Worm (Caenorhabditis elegans) whole organism, young adult: ENCODE data around the gene gst-24.

Experiments used
- D2030.7 ChIP-seq: fragments of 200-800 bp; sonication (Bioruptor generic); IDR thresholded peaks from 2 replicates; pipeline ENCODE4 v1.3.6; 2022; ENCODE audit warnings: missing genetic modification reagents, missing genetic modification characterization, missing compliant biosample characterization
- F10E7.11 ChIP-seq: sonication (generic microtip); optimal IDR thresholded peaks from 2 replicates; lab custom pipeline; 2017; ENCODE audit warnings: mild to moderate bottlenecking, missing genetic modification characterization, moderate library complexity, missing compliant biosample characterization
- F37B4.10 ChIP-seq: fragments of 200-800 bp; sonication (Bioruptor generic); IDR thresholded peaks from 2 replicates; pipeline ENCODE4 v1.3.6; 2022; ENCODE audit warnings: missing genetic modification characterization, missing compliant biosample characterization
- F39B2.1 ChIP-seq: fragments of 200-800 bp; sonication (Bioruptor generic); IDR thresholded peaks from 2 replicates; pipeline ENCODE4 v1.3.6; 2022; ENCODE audit warnings: missing genetic modification reagents, missing genetic modification characterization, missing compliant biosample characterization
- F57A8.1 ChIP-seq: fragments of 200-800 bp; sonication (Bioruptor generic); optimal IDR thresholded peaks from 2 replicates; lab custom pipeline; 2018; ENCODE audit warnings: mild to moderate bottlenecking, missing genetic modification characterization, moderate library complexity, missing compliant biosample characterization
- Y53F4B.3 ChIP-seq: fragments of 200-800 bp; sonication (Bioruptor generic); IDR thresholded peaks from 2 replicates; pipeline ENCODE4 v1.3.6; 2022; ENCODE audit warnings: missing genetic modification reagents, missing genetic modification characterization, missing compliant biosample characterization
- Y67H2A.10 ChIP-seq: fragments of 200-800 bp; sonication (Bioruptor generic); conservative IDR thresholded peaks from 2 replicates; pipeline ENCODE4 v1.3.6; 2022; ENCODE audit warnings: missing genetic modification reagents, missing genetic modification characterization, missing compliant biosample characterization
- Y95B8A.8 ChIP-seq: fragments of 200-800 bp; sonication (Bioruptor generic); IDR thresholded peaks from 2 replicates; pipeline ENCODE4 v1.3.6; 2022; ENCODE audit warnings: missing genetic modification reagents, missing genetic modification characterization, missing compliant biosample characterization
- atf-7 ChIP-seq: sonication (generic microtip); optimal IDR thresholded peaks from 2 replicates; lab custom pipeline; 2017; ENCODE audit warnings: mild to moderate bottlenecking, missing genetic modification characterization, missing compliant biosample characterization
- bed-1 ChIP-seq: fragments of 200-800 bp; sonication (Bioruptor generic); IDR thresholded peaks from 2 replicates; pipeline ENCODE4 v1.3.6; 2022; ENCODE audit warnings: missing genetic modification reagents, missing genetic modification characterization, missing compliant biosample characterization
- ccch-3 ChIP-seq: fragments of 200-800 bp; sonication (Bioruptor generic); optimal IDR thresholded peaks from 2 replicates; lab custom pipeline; 2018; ENCODE audit warnings: mild to moderate bottlenecking, missing genetic modification characterization, missing compliant biosample characterization
- cebp-1 ChIP-seq, 2 experiments: fragments of 200-800 bp in 1 of 2; sonication (Bioruptor generic) in 1 of 2; sonication (generic microtip) in 1 of 2; IDR thresholded peaks in 1 of 2; optimal IDR thresholded peaks in 1 of 2; 2 replicates each; pipeline versions ENCODE4 v1.3.6 to Lab custom; 2017 to 2022; ENCODE audit warnings: missing compliant biosample characterization in 2 of 2, missing genetic modification characterization in 2 of 2, mild to moderate bottlenecking in 1 of 2, missing genetic modification reagents in 1 of 2, moderate library complexity in 1 of 2
- ceh-100 ChIP-seq: fragments of 200-800 bp; sonication (Bioruptor generic); IDR thresholded peaks from 2 replicates; pipeline ENCODE4 v1.3.6; 2022; ENCODE audit warnings: missing genetic modification reagents, missing genetic modification characterization, missing compliant biosample characterization
- ceh-79 ChIP-seq: sonication (generic microtip); optimal IDR thresholded peaks from 2 replicates; lab custom pipeline; 2017; ENCODE audit warnings: mild to moderate bottlenecking, missing genetic modification characterization, missing compliant biosample characterization
- ceh-91 ChIP-seq: fragments of 200-800 bp; sonication (Bioruptor generic); IDR thresholded peaks from 2 replicates; pipeline ENCODE4 v1.3.6; 2022; ENCODE audit warnings: missing genetic modification reagents, missing genetic modification characterization, missing compliant biosample characterization
- die-1 ChIP-seq: sonication (generic microtip); optimal IDR thresholded peaks from 2 replicates; lab custom pipeline; 2016; ENCODE audit warnings: missing genotype, mild to moderate bottlenecking, missing genetic modification characterization, missing compliant biosample characterization
- dox-1 ChIP-seq: fragments of 200-800 bp; sonication (Bioruptor generic); IDR thresholded peaks from 2 replicates; pipeline ENCODE4 v1.3.6; 2022; ENCODE audit warnings: missing genetic modification reagents, missing genetic modification characterization, missing compliant biosample characterization
- efl-1 ChIP-seq: fragments of 150-350 bp; optimal IDR thresholded peaks from 2 replicates; lab custom pipeline; 2014; ENCODE audit warnings: missing biosample characterization, missing genetic modification reagents, missing genetic modification characterization
- fkh-3 ChIP-seq: sonication (generic microtip); optimal IDR thresholded peaks from 2 replicates; lab custom pipeline; 2016; ENCODE audit warnings: mild to moderate bottlenecking, missing genetic modification characterization, missing compliant biosample characterization
- hmg-1.2 ChIP-seq: fragments of 200-800 bp; sonication (Bioruptor generic); IDR thresholded peaks from 2 replicates; pipeline ENCODE4 v1.3.6; 2022; ENCODE audit warnings: missing genetic modification reagents, missing genetic modification characterization, missing compliant biosample characterization
- hrde-1 ChIP-seq: sonication (generic microtip); optimal IDR thresholded peaks from 2 replicates; lab custom pipeline; 2016; ENCODE audit warnings: missing genetic modification characterization, mild to moderate bottlenecking, missing compliant biosample characterization, moderate library complexity, missing genotype, missing genetic modification reagents, borderline replicate concordance
- let-607 ChIP-seq, 2 experiments: fragments of 200-800 bp in 1 of 2; sonication (Bioruptor generic) in 1 of 2; sonication (generic microtip) in 1 of 2; optimal IDR thresholded peaks; 2 replicates each; lab custom pipeline; 2016 to 2018; ENCODE audit warnings: mild to moderate bottlenecking in 2 of 2, missing compliant biosample characterization in 2 of 2, missing genetic modification characterization in 2 of 2, moderate library complexity in 2 of 2, missing genotype in 1 of 2
- lin-35 ChIP-seq, 3 experiments: fragments of 150-350 bp in 2 of 3; sonication (generic microtip) in 1 of 3; optimal IDR thresholded peaks; 2 replicates each; lab custom pipeline; 2014 to 2018; ENCODE audit warnings: missing biosample characterization in 3 of 3, missing genetic modification characterization in 3 of 3, missing genetic modification reagents in 3 of 3
- lin-40 ChIP-seq: sonication (generic microtip); optimal IDR thresholded peaks from 2 replicates; lab custom pipeline; 2016; ENCODE audit warnings: missing genetic modification characterization, mild to moderate bottlenecking, missing compliant biosample characterization, missing genotype, missing genetic modification reagents
- lsy-27 ChIP-seq: sonication (generic microtip); optimal IDR thresholded peaks from 2 replicates; lab custom pipeline; 2017; ENCODE audit warnings: missing genetic modification characterization, mild to moderate bottlenecking, missing compliant biosample characterization, antibody characterized with exemption, missing genotype, borderline replicate concordance; ENCODE audit not compliant: insufficient read depth
- madf-8 ChIP-seq: fragments of 200-800 bp; sonication (Bioruptor generic); conservative IDR thresholded peaks from 2 replicates; pipeline ENCODE4 v1.3.6; 2022; ENCODE audit warnings: missing genetic modification reagents, missing genetic modification characterization, missing compliant biosample characterization
- mcd-1 ChIP-seq: fragments of 200-800 bp; sonication (Bioruptor generic); IDR thresholded peaks from 2 replicates; pipeline ENCODE4 v1.3.6; 2022; ENCODE audit warnings: missing genetic modification reagents, missing genetic modification characterization, missing compliant biosample characterization
- mes-4 ChIP-seq: sonication (generic microtip); optimal IDR thresholded peaks from 2 replicates; lab custom pipeline; 2016; ENCODE audit warnings: missing genotype, missing genetic modification characterization, missing compliant biosample characterization
- mxl-1 ChIP-seq: sonication (generic microtip); optimal IDR thresholded peaks from 2 replicates; lab custom pipeline; 2016; ENCODE audit warnings: missing genetic modification characterization, missing compliant biosample characterization
- nfya-1 ChIP-seq: sonication (generic microtip); optimal IDR thresholded peaks from 2 replicates; lab custom pipeline; 2017; ENCODE audit warnings: antibody characterized with exemption, missing compliant biosample characterization, missing genetic modification characterization, borderline replicate concordance; ENCODE audit not compliant: insufficient read depth
- nhr-80 ChIP-seq: sonication (generic microtip); optimal IDR thresholded peaks from 2 replicates; lab custom pipeline; 2016; ENCODE audit warnings: missing genetic modification characterization, missing compliant biosample characterization
- nhr-90 ChIP-seq: sonication (generic microtip); optimal IDR thresholded peaks from 2 replicates; lab custom pipeline; 2016; ENCODE audit warnings: missing genotype, mild to moderate bottlenecking, missing genetic modification characterization, missing compliant biosample characterization
- rec-8 ChIP-seq, 2 experiments: sonication (generic microtip); optimal IDR thresholded peaks; 2 replicates each; lab custom pipeline; 2016; ENCODE audit warnings: mild to moderate bottlenecking in 2 of 2, missing genetic modification characterization in 2 of 2, missing genetic modification reagents in 2 of 2, missing genotype in 2 of 2, missing biosample characterization in 1 of 2, missing compliant biosample characterization in 1 of 2, moderate library complexity in 1 of 2
- rpc-1 ChIP-seq, 2 experiments: fragments of 150-350 bp in 1 of 2; sonication (generic microtip) in 1 of 2; optimal IDR thresholded peaks; 2 replicates each; lab custom pipeline; 2014 to 2018; ENCODE audit warnings: missing biosample characterization in 1 of 2, missing genetic modification characterization in 1 of 2, missing genetic modification reagents in 1 of 2, missing genotype in 1 of 2
- sdz-38 ChIP-seq: sonication (generic microtip); optimal IDR thresholded peaks from 2 replicates; lab custom pipeline; 2016; ENCODE audit warnings: missing genotype, missing genetic modification characterization, missing compliant biosample characterization
- snpc-1.1 ChIP-seq: sonication (generic microtip); optimal IDR thresholded peaks from 2 replicates; lab custom pipeline; 2017; ENCODE audit warnings: missing genetic modification characterization, mild to moderate bottlenecking, missing compliant biosample characterization, antibody characterized with exemption, moderate library complexity, missing genotype, missing genetic modification reagents; ENCODE audit not compliant: insufficient read depth
- snpc-4 ChIP-seq, 5 experiments: fragments of 150-350 bp in 1 of 5; sonication (generic microtip) in 4 of 5; optimal IDR thresholded peaks; 2 replicates each; lab custom pipeline; 2014 to 2018; ENCODE audit warnings: missing genetic modification characterization in 5 of 5, missing biosample characterization in 3 of 5, antibody characterized with exemption in 2 of 5, mild to moderate bottlenecking in 2 of 5, missing compliant biosample characterization in 2 of 5, missing genotype in 2 of 5, moderate library complexity in 2 of 5, missing genetic modification reagents in 1 of 5
- sptf-2 ChIP-seq: fragments of 200-800 bp; sonication (Bioruptor generic); optimal IDR thresholded peaks from 2 replicates; lab custom pipeline; 2018; ENCODE audit warnings: mild to moderate bottlenecking, missing genetic modification characterization, missing compliant biosample characterization
- xnd-1 ChIP-seq: sonication (generic microtip); optimal IDR thresholded peaks from 2 replicates; lab custom pipeline; 2016; ENCODE audit warnings: missing genotype, missing genetic modification reagents, missing genetic modification characterization, missing compliant biosample characterization
- ztf-26 ChIP-seq: sonication (generic microtip); optimal IDR thresholded peaks from 2 replicates; lab custom pipeline; 2017; ENCODE audit warnings: missing genetic modification characterization, missing compliant biosample characterization
- ztf-3 ChIP-seq: fragments of 200-800 bp; sonication (Bioruptor generic); optimal IDR thresholded peaks from 2 replicates; lab custom pipeline; 2018; ENCODE audit warnings: mild to moderate bottlenecking, missing genetic modification characterization, missing compliant biosample characterization

Gene gst-24

DNA sequence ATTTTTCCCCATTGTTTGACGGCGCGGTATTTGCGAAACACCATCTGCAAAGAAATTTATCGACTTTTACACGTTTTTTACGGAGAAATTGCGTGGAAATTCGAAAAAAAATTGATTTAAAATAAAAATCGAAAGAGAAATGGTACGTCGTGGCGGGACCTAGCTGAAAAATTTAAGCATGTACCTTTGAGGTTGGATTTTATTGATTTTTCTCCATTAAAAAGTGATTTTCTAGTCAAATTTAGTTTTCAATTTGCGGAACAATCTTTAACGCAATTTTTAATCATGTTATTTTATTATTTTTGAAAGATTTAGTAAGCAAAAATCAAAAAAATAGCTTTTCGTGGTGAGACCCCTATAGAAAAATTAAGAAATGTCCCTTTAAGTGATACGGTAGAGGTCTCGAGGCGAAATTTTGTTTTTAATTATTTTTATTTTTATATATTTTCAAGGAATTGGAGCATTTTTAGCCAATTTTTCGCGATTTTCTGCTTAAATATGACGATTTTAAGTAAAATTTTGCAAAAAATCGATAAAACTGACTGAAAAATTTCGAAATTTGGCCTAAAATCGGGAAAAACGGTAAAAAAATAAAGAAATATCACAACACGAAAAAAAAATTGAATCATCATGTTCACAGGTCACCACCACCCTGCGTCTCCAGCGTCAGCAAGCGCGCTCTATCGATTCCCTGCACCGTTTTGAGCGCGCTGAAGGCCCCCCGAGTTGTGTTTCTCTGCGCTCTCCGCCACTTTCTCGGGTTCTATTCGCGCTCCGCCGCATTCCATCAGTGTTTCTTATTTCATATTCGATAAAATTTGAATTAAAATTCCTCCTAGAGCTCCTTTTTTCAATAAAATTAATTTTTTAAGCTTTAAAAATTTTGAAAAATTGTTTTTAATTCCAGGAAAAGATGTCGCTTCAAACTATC, 35.9 kb downstream of the gst-24 start, which contains the start of the genes mrpl-37 and lin-38 (continued):
- no peak for TF ChIP-seq rpc-1 (optimal IDR thresholded peaks at IDR 0.05; lab: Kevin White, UChicago)
- no peak for TF ChIP-seq rpc-1 (tag; optimal IDR thresholded peaks at IDR 0.05; lab: Kevin White, UChicago)
- TF ChIP-seq F10E7.11 (tag; lab: Kevin White, UChicago), result no peak
- no peak for TF ChIP-seq Y53F4B.3 (GFP tag; lab: Robert Waterston, UW)
- TF ChIP-seq snpc-1.1, result peak; percentile 13
- TF ChIP-seq fkh-3 (tag; lab: Kevin White, UChicago), result no peak
- no peak for TF ChIP-seq F39B2.1 (GFP tag; lab: Robert Waterston, UW)
- TF ChIP-seq efl-1 (GFP tag; lab: Kevin White, UChicago), result peak; percentile 31
- TF ChIP-seq rec-8 (tag; optimal IDR thresholded peaks at IDR 0.05; lab: Kevin White, UChicago), result no peak
- peak; percentile 63; the same call in 1 of the 2 replicates for TF ChIP-seq D2030.7 (GFP tag; lab: Robert Waterston, UW)
- no peak for TF ChIP-seq lsy-27
- TF ChIP-seq nhr-80, result peak; percentile 29
- TF ChIP-seq mcd-1 (GFP tag; lab: Robert Waterston, UW), result peak; percentile 87
- TF ChIP-seq xnd-1 (tag; lab: Kevin White, UChicago), result peak; percentile 89
- TF ChIP-seq ceh-91 (GFP tag; lab: Robert Waterston, UW), result no peak
- TF ChIP-seq nfya-1 (tag; lab: Kevin White, UChicago), result no peak
- no peak for TF ChIP-seq hrde-1 (tag; lab: Kevin White, UChicago)
- TF ChIP-seq hmg-1.2 (GFP tag; lab: Robert Waterston, UW), result peak; percentile 38; the same call in 1 of the 2 replicates
- no peak for TF ChIP-seq snpc-4 (GFP tag; optimal IDR thresholded peaks at IDR 0.05; lab: Kevin White, UChicago)
- peak in 2 of 4 experiments; percentile 2 to 45 for TF ChIP-seq snpc-4 (tag; optimal IDR thresholded peaks at IDR 0.05; lab: Kevin White, UChicago)
- TF ChIP-seq ztf-26 (tag; lab: Kevin White, UChicago), result no peak
- no peak for TF ChIP-seq nhr-90 (tag; lab: Kevin White, UChicago)
- TF ChIP-seq let-607 (tag; optimal IDR thresholded peaks at IDR 0.05; lab: Kevin White, UChicago), result no peak
- TF ChIP-seq dox-1 (GFP tag; lab: Robert Waterston, UW), result no peak
- no peak for TF ChIP-seq F57A8.1 (GFP tag; lab: Kevin White, UChicago)
- no peak for TF ChIP-seq ztf-3 (GFP tag; lab: Kevin White, UChicago)
- TF ChIP-seq madf-8 (GFP tag; lab: Robert Waterston, UW), result no peak; the same call in 1 of the 2 replicates
- no peak for TF ChIP-seq cebp-1 (GFP tag; IDR thresholded peaks at IDR 0.05; lab: Robert Waterston, UW)
- peak; percentile 61 for TF ChIP-seq cebp-1 (tag; optimal IDR thresholded peaks at IDR 0.05; lab: Kevin White, UChicago)
- no peak for TF ChIP-seq bed-1 (GFP tag; lab: Robert Waterston, UW)
- peak in 1 of 3 experiments; percentile 18 for TF ChIP-seq lin-35 (GFP tag; optimal IDR thresholded peaks at IDR 0.05; lab: Kevin White, UChicago)
- TF ChIP-seq, all 124 proteins: peak for 16

DNA sequence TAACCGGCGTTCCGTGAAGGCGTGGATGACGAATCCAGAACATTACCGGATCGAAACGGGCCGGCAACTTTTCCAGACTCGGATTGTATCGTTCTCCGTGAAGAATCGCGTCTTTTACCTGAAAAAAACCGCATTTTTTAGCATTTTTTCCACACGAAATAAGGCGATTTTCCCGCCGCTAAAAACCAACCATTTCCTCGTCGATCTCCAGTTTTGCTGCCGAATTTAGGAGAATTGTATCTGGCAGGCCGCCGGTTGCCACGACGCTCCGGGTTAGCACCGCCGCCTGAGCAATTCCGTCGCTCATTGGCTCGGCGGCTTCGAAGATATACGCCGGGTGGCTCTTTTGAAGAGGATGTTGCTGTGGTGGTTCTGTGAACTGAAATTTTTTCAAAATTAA, 36.8 kb downstream of the gst-24 start:
- no peak for TF ChIP-seq mxl-1 (tag; lab: Kevin White, UChicago)
- TF ChIP-seq lin-40 (tag; lab: Kevin White, UChicago), result no peak
- no peak for TF ChIP-seq sptf-2
- no peak for TF ChIP-seq ceh-79 (tag; lab: Kevin White, UChicago)
- TF ChIP-seq die-1, result no peak
- no peak for TF ChIP-seq sdz-38
- no peak for TF ChIP-seq Y95B8A.8 (GFP tag; lab: Robert Waterston, UW)
- no peak for TF ChIP-seq F37B4.10 (GFP tag; lab: Robert Waterston, UW)
- TF ChIP-seq Y67H2A.10 (GFP tag; lab: Robert Waterston, UW), result no peak
- no peak for TF ChIP-seq ceh-100 (GFP tag; lab: Robert Waterston, UW)
- TF ChIP-seq mes-4 (tag; lab: Kevin White, UChicago), result no peak
- no peak for TF ChIP-seq ccch-3 (GFP tag; lab: Kevin White, UChicago)
- no peak for TF ChIP-seq atf-7 (tag; lab: Kevin White, UChicago)
- TF ChIP-seq lin-35 (GFP tag; optimal IDR thresholded peaks at IDR 0.05; lab: Kevin White, UChicago), result no peak
